ENCODE assay signal across 4 fruit fly cellular contexts in the genomic region with DNA sequence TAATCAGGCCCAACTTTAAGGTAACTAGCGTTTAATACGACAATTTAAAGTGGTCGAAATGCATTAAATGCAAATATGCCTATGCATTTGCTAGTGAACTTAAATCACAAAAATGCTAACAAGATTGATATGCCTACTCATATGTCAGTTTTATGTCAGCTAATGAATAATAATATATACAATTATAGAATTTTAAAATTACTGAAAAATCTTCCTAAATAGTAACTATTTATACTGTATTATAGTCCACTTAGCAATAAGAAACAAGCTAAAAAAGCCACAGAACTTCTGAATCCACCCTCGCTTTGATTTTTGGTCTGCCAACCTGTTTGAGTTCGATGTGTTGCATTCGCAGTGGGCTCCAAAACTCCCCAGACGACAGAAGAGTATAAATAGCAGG.
TF ChIP-seq lines count a peak whose summit lies in the region.

No protein-coding gene starts in this region.

- no peak for TF ChIP-seq CTCF in whole organism, embryonic (GFP tag; optimal IDR thresholded peaks at IDR 0.05; lab: Kevin White, UChicago)

TF ChIP-seq in whole organism, embryonic, 481 proteins besides CTCF, POLR2A, EP300 and RAD21 (continues in another document):
- TF ChIP-seq luna (GFP tag; optimal IDR thresholded peaks at IDR 0.05; lab: Kevin White, UChicago) (no peak), CG2202 (tag; optimal IDR thresholded peaks at IDR 0.05; lab: Kevin White, UChicago) (no peak), CG10366 (GFP tag; IDR thresholded peaks at IDR 0.05; lab: Robert Waterston, UW) (no peak), tup (GFP tag; optimal IDR thresholded peaks at IDR 0.05; lab: Kevin White, UChicago) (no peak), CG9215 (GFP tag; IDR thresholded peaks at IDR 0.05; lab: Robert Waterston, UW) (no peak), sim (GFP tag; IDR thresholded peaks at IDR 0.05; lab: Robert Waterston, UW) (no peak), Vsx1 (GFP tag; optimal IDR thresholded peaks at IDR 0.05; lab: Kevin White, UChicago) (peak; percentile 8), Drgx (GFP tag; IDR thresholded peaks at IDR 0.05; lab: Robert Waterston, UW) (no peak), ci (GFP tag; IDR thresholded peaks at IDR 0.05; lab: Robert Waterston, UW) (no peak), her (GFP tag; optimal IDR thresholded peaks at IDR 0.05; lab: Kevin White, UChicago) (no peak), Mrtf (GFP tag; IDR thresholded peaks at IDR 0.05; lab: Robert Waterston, UW) (no peak), knrl (GFP tag; IDR thresholded peaks at IDR 0.05; lab: Robert Waterston, UW; ENCODE audit: partially characterized antibody) (no peak), CG6272 (GFP tag; IDR thresholded peaks at IDR 0.05; lab: Robert Waterston, UW) (no peak), nmo (GFP tag; optimal IDR thresholded peaks at IDR 0.05; lab: Kevin White, UChicago) (no peak), wor (GFP tag; IDR thresholded peaks at IDR 0.05; lab: Robert Waterston, UW) (no peak), CG13894 (tag; optimal IDR thresholded peaks at IDR 0.05; lab: Kevin White, UChicago) (no peak), phol (tag; optimal IDR thresholded peaks at IDR 0.05; lab: Kevin White, UChicago) (peak; percentile 65), nerfin-2 (GFP tag; IDR thresholded peaks at IDR 0.05; lab: Robert Waterston, UW; ENCODE audit: partially characterized antibody) (0 out of 2 replicates have a peak, but pooled peaks have one; percentile 9), Ptx1 (GFP tag; IDR thresholded peaks at IDR 0.05; lab: Robert Waterston, UW) (peak; percentile 59), CG11085 (GFP tag; IDR thresholded peaks at IDR 0.05; lab: Robert Waterston, UW) (0 out of 2 replicates have a peak, but pooled peaks have one; percentile 40), D19B (GFP tag; optimal IDR thresholded peaks at IDR 0.05; lab: Kevin White, UChicago) (peak; percentile 34)

TF ChIP-seq in whole organism, prepupa, 60 proteins besides CTCF, POLR2A, EP300 and RAD21 (continues in another document):
- TF ChIP-seq Ets21C (GFP tag; optimal IDR thresholded peaks at IDR 0.05; lab: Kevin White, UChicago) (no peak), Sox15 (GFP tag; optimal IDR thresholded peaks at IDR 0.05; lab: Kevin White, UChicago) (no peak), vri (GFP tag; optimal IDR thresholded peaks at IDR 0.05; lab: Kevin White, UChicago) (no peak), CG11294 (GFP tag; IDR thresholded peaks at IDR 0.05; lab: Robert Waterston, UW) (no peak), CG6792 (GFP tag; optimal IDR thresholded peaks at IDR 0.05; lab: Kevin White, UChicago) (no peak), Eip75B (GFP tag; optimal IDR thresholded peaks at IDR 0.05; lab: Kevin White, UChicago) (no peak), CG9139 (GFP tag; optimal IDR thresholded peaks at IDR 0.05; lab: Kevin White, UChicago) (no peak), Gug (GFP tag; IDR thresholded peaks at IDR 0.05; lab: Robert Waterston, UW) (0 out of 2 replicates have a peak, but pooled peaks have one; percentile 26), esn (GFP tag; optimal IDR thresholded peaks at IDR 0.05; lab: Kevin White, UChicago) (no peak), CG34406 (GFP tag; optimal IDR thresholded peaks at IDR 0.05; lab: Kevin White, UChicago) (no peak), net (GFP tag; optimal IDR thresholded peaks at IDR 0.05; lab: Kevin White, UChicago) (no peak), Eip93F (GFP tag; optimal IDR thresholded peaks at IDR 0.05; lab: Kevin White, UChicago) (no peak), dsx (GFP tag; optimal IDR thresholded peaks at IDR 0.05; lab: Kevin White, UChicago; ENCODE audit: poor library complexity, severe bottlenecking) (no peak), spab (GFP tag; optimal IDR thresholded peaks at IDR 0.05; lab: Kevin White, UChicago) (peak; percentile 34), Ets96B (tag; optimal IDR thresholded peaks at IDR 0.05; lab: Kevin White, UChicago) (peak; percentile 64), dac (GFP tag; optimal IDR thresholded peaks at IDR 0.05; lab: Kevin White, UChicago) (peak; percentile 8), CG7368 (GFP tag; optimal IDR thresholded peaks at IDR 0.05; lab: Kevin White, UChicago) (no peak), lz (GFP tag; optimal IDR thresholded peaks at IDR 0.05; lab: Kevin White, UChicago) (no peak), eg (GFP tag; IDR thresholded peaks at IDR 0.05; lab: Robert Waterston, UW) (peak; percentile 56), OdsH (GFP tag; optimal IDR thresholded peaks at IDR 0.05; lab: Kevin White, UChicago) (no peak), ss (GFP tag; optimal IDR thresholded peaks at IDR 0.05; lab: Kevin White, UChicago) (peak in 1 of 2 experiments; percentile 24), CG3919 (GFP tag; optimal IDR thresholded peaks at IDR 0.05; lab: Kevin White, UChicago) (peak; percentile 62), fd85E (GFP tag; optimal IDR thresholded peaks at IDR 0.05; lab: Kevin White, UChicago) (no peak)

TF ChIP-seq in whole organism, pupa, 21 proteins besides CTCF, POLR2A, EP300 and RAD21:
- peak; percentile 50 for TF ChIP-seq Ets98B (GFP tag; IDR thresholded peaks at IDR 0.05; lab: Robert Waterston, UW)
- TF ChIP-seq CG4496 (GFP tag; IDR thresholded peaks at IDR 0.05; lab: Robert Waterston, UW) = peak; percentile 34; the same call in 2 of the 3 replicates
- TF ChIP-seq CG12605 (GFP tag; IDR thresholded peaks at IDR 0.05; lab: Robert Waterston, UW) = no peak
- 0 out of 3 replicates have a peak, but pooled peaks have one; percentile 41 for TF ChIP-seq fd96Ca (GFP tag; IDR thresholded peaks at IDR 0.05; lab: Robert Waterston, UW)
- peak; percentile 4 for TF ChIP-seq Snoo (tag; optimal IDR thresholded peaks at IDR 0.05; lab: Kevin White, UChicago)
- TF ChIP-seq rn (GFP tag; IDR thresholded peaks at IDR 0.05; lab: Robert Waterston, UW) = no peak
- peak; percentile 63 for TF ChIP-seq D1 (tag; optimal IDR thresholded peaks at IDR 0.05; lab: Kevin White, UChicago)
- no peak for TF ChIP-seq gl (tag; optimal IDR thresholded peaks at IDR 0.05; lab: Kevin White, UChicago)
- no peak for TF ChIP-seq Pif1B (GFP tag; optimal IDR thresholded peaks at IDR 0.05; lab: Kevin White, UChicago)
- TF ChIP-seq CG9948 (tag; optimal IDR thresholded peaks at IDR 0.05; lab: Kevin White, UChicago) = peak; percentile 42
- no peak for TF ChIP-seq CG10348 (GFP tag; IDR thresholded peaks at IDR 0.05; lab: Robert Waterston, UW)
- TF ChIP-seq CG14655 (GFP tag; optimal IDR thresholded peaks at IDR 0.05; lab: Kevin White, UChicago) = peak; percentile 75
- TF ChIP-seq CG13204 (GFP tag; optimal IDR thresholded peaks at IDR 0.05; lab: Kevin White, UChicago) = no peak
- no peak for TF ChIP-seq CG15710 (tag; optimal IDR thresholded peaks at IDR 0.05; lab: Kevin White, UChicago)
- TF ChIP-seq CG8301 (tag; optimal IDR thresholded peaks at IDR 0.05; lab: Kevin White, UChicago) = peak; percentile 45
- no peak for TF ChIP-seq CG34367 (tag; optimal IDR thresholded peaks at IDR 0.05; lab: Kevin White, UChicago)
- peak; percentile 40; the same call in 1 of the 2 replicates for TF ChIP-seq CG32121 (GFP tag; IDR thresholded peaks at IDR 0.05; lab: Robert Waterston, UW)
- no peak for TF ChIP-seq EcR (GFP tag; optimal IDR thresholded peaks at IDR 0.05; lab: Kevin White, UChicago)
- TF ChIP-seq CG8159 (tag; optimal IDR thresholded peaks at IDR 0.05; lab: Kevin White, UChicago) = peak; percentile 62
- TF ChIP-seq Pif1A (GFP tag; optimal IDR thresholded peaks at IDR 0.05; lab: Kevin White, UChicago) = no peak
- TF ChIP-seq CG17806 (tag; optimal IDR thresholded peaks at IDR 0.05; lab: Kevin White, UChicago) = peak; percentile 51

TF ChIP-seq in whole organism, wandering third instar larva, 38 proteins besides CTCF, POLR2A, EP300 and RAD21:
- TF ChIP-seq HLH106 (tag; optimal IDR thresholded peaks at IDR 0.05; lab: Kevin White, UChicago) (peak; percentile 37), lola (GFP tag; optimal IDR thresholded peaks at IDR 0.05; lab: Kevin White, UChicago) (no peak), foxo (GFP tag; optimal IDR thresholded peaks at IDR 0.05; lab: Kevin White, UChicago) (peak in 1 of 2 experiments; percentile 50)
